Worm (Caenorhabditis elegans) whole organism, mixed stage, embryonic: ENCODE results near the gene gst-10.

Experiments used
- bed-3 ChIP-seq: fragments of 200-800 bp; sonication (Bioruptor generic); optimal IDR thresholded peaks from 3 replicates; lab custom pipeline; 2018; ENCODE audit warnings: mild to moderate bottlenecking, missing genetic modification characterization, moderate library complexity, missing compliant biosample characterization
- lin-32 ChIP-seq: fragments of 200-800 bp; sonication (Bioruptor generic); optimal IDR thresholded peaks from 2 replicates; lab custom pipeline; 2018; ENCODE audit warnings: mild to moderate bottlenecking, missing genetic modification characterization, missing compliant biosample characterization
- nhr-12 ChIP-seq: fragments of 150-350 bp; optimal IDR thresholded peaks from 2 replicates; lab custom pipeline; 2014; ENCODE audit warnings: missing biosample characterization, missing genetic modification characterization
- nhr-76 ChIP-seq: sonication (generic microtip); optimal IDR thresholded peaks from 2 replicates; lab custom pipeline; 2017; ENCODE audit warnings: missing biosample characterization, missing genetic modification characterization
- pha-4 ChIP-seq: fragments of 150-350 bp; optimal IDR thresholded peaks from 2 replicates; lab custom pipeline; 2018; ENCODE audit warnings: missing biosample characterization, missing genetic modification reagents, missing genetic modification characterization
- sptf-1 ChIP-seq: sonication (generic microtip); optimal IDR thresholded peaks from 2 replicates; lab custom pipeline; 2017; ENCODE audit warnings: mild to moderate bottlenecking, missing genetic modification characterization, moderate library complexity, missing compliant biosample characterization
- unc-62 ChIP-seq: fragments of 150-350 bp; optimal IDR thresholded peaks from 2 replicates; lab custom pipeline; 2014; ENCODE audit warnings: missing biosample characterization, missing genetic modification reagents, missing genetic modification characterization
- ztf-11 ChIP-seq: fragments of 150-350 bp; optimal IDR thresholded peaks from 2 replicates; lab custom pipeline; 2014; ENCODE audit warnings: missing biosample characterization, missing genetic modification characterization

ce11 chrV:2580598-2580997 is 19.1 kb downstream of the gst-10 start, which contains the start of gene C29G2.3:
- TF ChIP-seq bed-3 (GFP tag; lab: Kevin White, UChicago) (no peak), lin-32 (GFP tag; lab: Kevin White, UChicago) (no peak), nhr-12 (tag; lab: Kevin White, UChicago) (no peak), ztf-11 (tag; lab: Kevin White, UChicago) (no peak), nhr-76 (tag; lab: Kevin White, UChicago) (no peak), unc-62 (GFP tag; lab: Kevin White, UChicago) (no peak), sptf-1 (tag; lab: Kevin White, UChicago) (no peak), pha-4 (tag; lab: Kevin White, UChicago) (no peak)
